Worm (Caenorhabditis elegans): ENCODE results near the gene col-162.

col-162 gene

DNA sequence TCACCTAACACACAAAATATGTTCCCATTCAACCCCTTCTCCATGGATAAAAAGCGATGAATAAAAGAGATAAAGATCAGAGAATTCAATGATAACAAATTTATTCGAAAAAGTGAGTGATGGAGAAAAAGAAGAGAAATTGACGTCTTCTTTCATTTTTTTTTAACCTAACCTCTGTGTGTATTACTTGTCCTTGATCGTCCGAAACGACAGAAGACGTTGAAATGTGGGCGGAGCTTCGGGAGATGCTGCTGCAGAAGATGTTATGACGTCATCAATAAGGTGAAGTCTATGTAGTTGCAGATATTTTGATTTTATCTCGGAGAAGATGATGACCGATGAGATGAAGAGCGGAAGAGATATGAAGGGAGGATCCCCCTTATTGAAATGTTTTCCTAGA is 48.1 kb downstream of the col-162 start, which contains the start of gene T10G3.3:
Gene T10G3.3, minus strand, starts transcription at position 370 of the 400 bp plus-strand sequence.
- peak; percentile 90 for TF ChIP-seq elt-1 (tag; optimal IDR thresholded peaks at IDR 0.05)
- TF ChIP-seq ceh-28 (tag; optimal IDR thresholded peaks at IDR 0.05): no peak
- TF ChIP-seq egl-27 (tag; optimal IDR thresholded peaks at IDR 0.05): no peak
- TF ChIP-seq nhr-43 (tag; optimal IDR thresholded peaks at IDR 0.05; ENCODE audit: poor library complexity, severe bottlenecking): peak; percentile 2
- TF ChIP-seq egl-5 (tag; optimal IDR thresholded peaks at IDR 0.05): no peak
- no peak for TF ChIP-seq zag-1 (tag; optimal IDR thresholded peaks at IDR 0.05)
- no peak for TF ChIP-seq nhr-67 (tag; optimal IDR thresholded peaks at IDR 0.05)
- TF ChIP-seq pqm-1 (tag; optimal IDR thresholded peaks at IDR 0.05): no peak
- peak; percentile 39 for TF ChIP-seq nhr-23 (tag; optimal IDR thresholded peaks at IDR 0.05)
- no peak for TF ChIP-seq nhr-76 (tag; optimal IDR thresholded peaks at IDR 0.05)
- no peak for TF ChIP-seq sea-2 (GFP tag; optimal IDR thresholded peaks at IDR 0.05)
- peak; percentile 69 for TF ChIP-seq nhr-25 (tag; optimal IDR thresholded peaks at IDR 0.05)
- TF ChIP-seq fkh-10 (GFP tag; optimal IDR thresholded peaks at IDR 0.05): no peak
- no peak for TF ChIP-seq nhr-77 (tag; optimal IDR thresholded peaks at IDR 0.05)
